Worm (Caenorhabditis elegans): ENCODE data around the gene F43C11.7.

- TF ChIP-seq elt-3 (tag; optimal IDR thresholded peaks at IDR 0.05) (no peak), nfya-1 (tag; optimal IDR thresholded peaks at IDR 0.05; ENCODE audit: insufficient read depth) (no peak), snpc-4 (tag; optimal IDR thresholded peaks at IDR 0.05) (no peak), unc-62 (GFP tag; optimal IDR thresholded peaks at IDR 0.05) (no peak), skn-1 (tag; optimal IDR thresholded peaks at IDR 0.05) (no peak), elt-2 (tag; optimal IDR thresholded peaks at IDR 0.05) (no peak), fkh-10 (GFP tag; optimal IDR thresholded peaks at IDR 0.05) (no peak), aly-2 (tag; optimal IDR thresholded peaks at IDR 0.05) (no peak), pha-4 (tag; optimal IDR thresholded peaks at IDR 0.05) (no peak), ztf-4 (tag; optimal IDR thresholded peaks at IDR 0.05) (no peak), pqm-1 (tag; optimal IDR thresholded peaks at IDR 0.05) (no peak), zag-1 (tag; optimal IDR thresholded peaks at IDR 0.05) (no peak)
These were observed 49.8 kb downstream of the F43C11.7 start, which contains the start of gene F16G10.9 for ce11 chrII:2385495-2385894.

All from whole organism, L3 larva.